Fruit fly (Drosophila melanogaster) whole organism, prepupa: ENCODE results near the gene CG9547.

Source experiments
- Blimp-1 ChIP-seq: fragments of 200-800 bp; sonication (Bioruptor generic); optimal IDR thresholded peaks from 3 replicates; lab custom pipeline; 2017; ENCODE audit warnings: missing biosample characterization, missing genetic modification characterization, mild to moderate bottlenecking, moderate library complexity, missing genetic modification reagents
- CG10631 ChIP-seq: fragments of 200-800 bp; sonication (Bioruptor generic); optimal IDR thresholded peaks from 2 replicates; lab custom pipeline; 2016; ENCODE audit warnings: missing biosample characterization, missing genetic modification characterization
- CG11294 ChIP-seq: fragments of 200-800 bp; sonication (Bioruptor generic); IDR thresholded peaks from 2 replicates; pipeline ENCODE4 v1.3.6; 2022; ENCODE audit warnings: missing biosample characterization, missing genetic modification characterization
- CG1621 ChIP-seq: fragments of 200-800 bp; sonication (Bioruptor generic); optimal IDR thresholded peaks from 3 replicates; lab custom pipeline; 2018; ENCODE audit warnings: missing biosample characterization, mild to moderate bottlenecking, missing genetic modification characterization
- CG3032 ChIP-seq: fragments of 200-800 bp; optimal IDR thresholded peaks from 2 replicates; lab custom pipeline; 2019; ENCODE audit warnings: missing biosample characterization, mild to moderate bottlenecking, missing genetic modification characterization, moderate library complexity
- CG31627 ChIP-seq: fragments of 200-800 bp; sonication (Bioruptor generic); optimal IDR thresholded peaks from 3 replicates; lab custom pipeline; 2016; ENCODE audit warnings: missing biosample characterization, missing genetic modification characterization
- CG32006 ChIP-seq: fragments of 200-800 bp; sonication (Bioruptor generic); optimal IDR thresholded peaks from 3 replicates; lab custom pipeline; 2017; ENCODE audit warnings: missing biosample characterization, mild to moderate bottlenecking, missing genetic modification characterization
- CG34406 ChIP-seq: fragments of 200-800 bp; sonication (Bioruptor generic); optimal IDR thresholded peaks from 3 replicates; lab custom pipeline; 2016; ENCODE audit warnings: missing biosample characterization, missing genetic modification characterization
- CG4318 ChIP-seq: fragments of 200-800 bp; sonication (Bioruptor generic); optimal IDR thresholded peaks from 3 replicates; lab custom pipeline; 2017; ENCODE audit warnings: missing biosample characterization, mild to moderate bottlenecking, missing genetic modification characterization
- CG6163 ChIP-seq: fragments of 200-800 bp; sonication (Bioruptor generic); IDR thresholded peaks from 3 replicates; pipeline ENCODE4 v1.3.6; 2022; ENCODE audit warnings: missing biosample characterization, missing genetic modification characterization
- CG6276 ChIP-seq: fragments of 200-800 bp; sonication (Bioruptor generic); optimal IDR thresholded peaks from 2 replicates; lab custom pipeline; 2017; ENCODE audit warnings: missing biosample characterization, mild to moderate bottlenecking, missing genetic modification characterization
- CG6792 ChIP-seq: fragments of 200-800 bp; sonication (Bioruptor generic); optimal IDR thresholded peaks from 3 replicates; lab custom pipeline; 2016; ENCODE audit warnings: missing biosample characterization, missing genetic modification characterization
- CG6808 ChIP-seq: fragments of 200-800 bp; sonication (Bioruptor generic); optimal IDR thresholded peaks from 3 replicates; lab custom pipeline; 2017; ENCODE audit warnings: missing biosample characterization, missing genetic modification characterization, mild to moderate bottlenecking, moderate library complexity, missing genetic modification reagents
- CG6854 ChIP-seq: fragments of 200-800 bp; sonication (Bioruptor generic); optimal IDR thresholded peaks from 2 replicates; lab custom pipeline; 2017; ENCODE audit warnings: missing biosample characterization, mild to moderate bottlenecking, missing genetic modification characterization
- CG8119 ChIP-seq: fragments of 200-800 bp; sonication (Bioruptor generic); IDR thresholded peaks from 3 replicates; pipeline ENCODE4 v1.3.6; 2022; ENCODE audit warnings: missing biosample characterization, missing genetic modification characterization
- CG8319 ChIP-seq: fragments of 200-800 bp; sonication (Bioruptor generic); optimal IDR thresholded peaks from 3 replicates; lab custom pipeline; 2016; ENCODE audit warnings: missing biosample characterization, missing genetic modification characterization
- CG8632 ChIP-seq: fragments of 200-800 bp; sonication (Bioruptor generic); optimal IDR thresholded peaks from 3 replicates; lab custom pipeline; 2016; ENCODE audit warnings: missing biosample characterization, missing genetic modification characterization
- CG9139 ChIP-seq: fragments of 200-800 bp; sonication (Bioruptor generic); optimal IDR thresholded peaks from 3 replicates; lab custom pipeline; 2017; ENCODE audit warnings: missing biosample characterization, mild to moderate bottlenecking, missing genetic modification characterization
- Eip75B ChIP-seq: fragments of 200-800 bp; sonication (Bioruptor generic); optimal IDR thresholded peaks from 3 replicates; lab custom pipeline; 2016; ENCODE audit warnings: missing biosample characterization, missing genetic modification characterization
- Eip78C ChIP-seq: fragments of 200-800 bp; sonication (Bioruptor generic); peaks from one replicate; lab custom pipeline; 2016; ENCODE audit warnings: missing biosample characterization, missing genetic modification characterization
- Eip93F ChIP-seq: fragments of 200-800 bp; sonication (Bioruptor generic); optimal IDR thresholded peaks from 2 replicates; lab custom pipeline; 2016; ENCODE audit warnings: missing biosample characterization, mild to moderate bottlenecking, missing genetic modification characterization
- Ets96B ChIP-seq: fragments of 200-800 bp; optimal IDR thresholded peaks from 2 replicates; lab custom pipeline; 2019; ENCODE audit warnings: missing biosample characterization, mild to moderate bottlenecking, missing genetic modification characterization, moderate library complexity
- Gug ChIP-seq: fragments of 200-800 bp; sonication (Bioruptor generic); IDR thresholded peaks from 2 replicates; pipeline ENCODE4 v1.3.6; 2022; ENCODE audit warnings: missing biosample characterization, missing genetic modification characterization
- Hr38 ChIP-seq: sonication (Bioruptor generic); optimal IDR thresholded peaks from 2 replicates; lab custom pipeline; 2016; ENCODE audit warnings: missing biosample characterization, missing genetic modification characterization
- Hr39 ChIP-seq: fragments of 200-800 bp; sonication (Bioruptor generic); optimal IDR thresholded peaks from 2 replicates; lab custom pipeline; 2016; ENCODE audit warnings: missing biosample characterization, missing genetic modification characterization
- Lpt ChIP-seq: fragments of 200-800 bp; sonication (Bioruptor generic); optimal IDR thresholded peaks from 3 replicates; lab custom pipeline; 2016; ENCODE audit warnings: missing biosample characterization, missing genetic modification characterization
- Met ChIP-seq: fragments of 200-800 bp; sonication (Bioruptor generic); optimal IDR thresholded peaks from 3 replicates; lab custom pipeline; 2016; ENCODE audit warnings: missing biosample characterization, missing genetic modification characterization
- OdsH ChIP-seq: fragments of 200-800 bp; sonication (Bioruptor generic); optimal IDR thresholded peaks from 3 replicates; lab custom pipeline; 2016; ENCODE audit warnings: missing biosample characterization, missing genetic modification characterization
- Smox ChIP-seq: fragments of 200-800 bp; sonication (Bioruptor generic); optimal IDR thresholded peaks from 3 replicates; lab custom pipeline; 2016; ENCODE audit warnings: missing biosample characterization, missing genetic modification characterization
- Sox102F ChIP-seq: fragments of 200-800 bp; sonication (Bioruptor generic); optimal IDR thresholded peaks from 2 replicates; lab custom pipeline; 2016; ENCODE audit warnings: missing biosample characterization, mild to moderate bottlenecking, missing genetic modification characterization
- Sox14 ChIP-seq: fragments of 200-800 bp; sonication (Bioruptor generic); optimal IDR thresholded peaks from 3 replicates; lab custom pipeline; 2016; ENCODE audit warnings: missing biosample characterization, missing genetic modification characterization
- achi ChIP-seq: fragments of 200-800 bp; sonication (Bioruptor generic); optimal IDR thresholded peaks from 3 replicates; lab custom pipeline; 2016; ENCODE audit warnings: missing biosample characterization, missing genetic modification characterization
- acj6 ChIP-seq: fragments of 200-800 bp; sonication (Bioruptor generic); optimal IDR thresholded peaks from 3 replicates; lab custom pipeline; 2016; ENCODE audit warnings: missing biosample characterization, missing genetic modification characterization
- cyc ChIP-seq: fragments of 200-800 bp; sonication (Bioruptor generic); optimal IDR thresholded peaks from 3 replicates; lab custom pipeline; 2016; ENCODE audit warnings: missing biosample characterization, missing genetic modification characterization
- dac ChIP-seq: fragments of 200-800 bp; sonication (Bioruptor generic); optimal IDR thresholded peaks from 2 replicates; lab custom pipeline; 2017; ENCODE audit warnings: missing biosample characterization, mild to moderate bottlenecking, missing genetic modification characterization
- dsx ChIP-seq: fragments of 200-800 bp; optimal IDR thresholded peaks from 3 replicates; lab custom pipeline; 2019; ENCODE audit warnings: missing biosample characterization, mild to moderate bottlenecking, missing genetic modification characterization, moderate library complexity; ENCODE audit not compliant: poor library complexity, severe bottlenecking
- eg ChIP-seq: fragments of 200-800 bp; sonication (Bioruptor generic); IDR thresholded peaks from 3 replicates; pipeline ENCODE4 v1.3.6; 2022; ENCODE audit warnings: missing biosample characterization, missing genetic modification characterization
- esn ChIP-seq: fragments of 200-800 bp; sonication (Bioruptor generic); optimal IDR thresholded peaks from 2 replicates; lab custom pipeline; 2016; ENCODE audit warnings: missing biosample characterization, mild to moderate bottlenecking, missing genetic modification characterization, moderate library complexity
- fd59A ChIP-seq: fragments of 200-800 bp; sonication (Bioruptor generic); optimal IDR thresholded peaks from 2 replicates; lab custom pipeline; 2017; ENCODE audit warnings: missing biosample characterization, mild to moderate bottlenecking, missing genetic modification characterization, missing genetic modification reagents
- fd85E ChIP-seq: fragments of 200-800 bp; sonication (Bioruptor generic); optimal IDR thresholded peaks from 3 replicates; lab custom pipeline; 2016; ENCODE audit warnings: missing biosample characterization, missing genetic modification characterization
- fkh ChIP-seq: fragments of 200-800 bp; sonication (Bioruptor generic); optimal IDR thresholded peaks from 3 replicates; lab custom pipeline; 2017; ENCODE audit warnings: missing biosample characterization, mild to moderate bottlenecking, missing genetic modification characterization, moderate library complexity
- lz ChIP-seq: fragments of 200-800 bp; sonication (Bioruptor generic); optimal IDR thresholded peaks from 3 replicates; lab custom pipeline; 2016; ENCODE audit warnings: missing biosample characterization, missing genetic modification characterization
- pdm3 ChIP-seq: fragments of 200-800 bp; sonication (Bioruptor generic); optimal IDR thresholded peaks from 3 replicates; lab custom pipeline; 2016; ENCODE audit warnings: missing biosample characterization, missing genetic modification characterization
- spab ChIP-seq: fragments of 200-800 bp; sonication (Bioruptor generic); optimal IDR thresholded peaks from 2 replicates; lab custom pipeline; 2017; ENCODE audit warnings: missing biosample characterization, mild to moderate bottlenecking, missing genetic modification characterization, missing genetic modification reagents
- svp ChIP-seq: fragments of 200-800 bp; sonication (Bioruptor generic); peaks from one replicate; lab custom pipeline; 2016; ENCODE audit warnings: missing biosample characterization, missing genetic modification characterization
- topi ChIP-seq: fragments of 200-800 bp; sonication (Bioruptor generic); optimal IDR thresholded peaks from 3 replicates; lab custom pipeline; 2016; ENCODE audit warnings: missing biosample characterization, missing genetic modification characterization
- vri ChIP-seq: fragments of 200-800 bp; sonication (Bioruptor generic); optimal IDR thresholded peaks from 3 replicates; lab custom pipeline; 2016; ENCODE audit warnings: missing biosample characterization, mild to moderate bottlenecking, missing genetic modification characterization

CG9547 gene

dm6 chr2L:6490783-6491249 lies 3.5 kb downstream of the CG9547 start, which contains the start of the genes Phf5a and CG31638 (continued):
- TF ChIP-seq CG6276 (no peak), Sox102F (GFP tag; lab: Kevin White, UChicago) (no peak), vri (GFP tag; lab: Kevin White, UChicago) (no peak), lz (peak; percentile 92), dsx (peak; percentile 44), CG4318 (GFP tag; lab: Kevin White, UChicago) (no peak), Gug (GFP tag; lab: Robert Waterston, UW) (peak; percentile 96), Hr39 (GFP tag; lab: Kevin White, UChicago) (no peak), Hr38 (GFP tag; lab: Kevin White, UChicago) (peak; percentile 32), CG6163 (GFP tag; lab: Robert Waterston, UW) (no peak), dac (GFP tag; lab: Kevin White, UChicago) (peak; percentile 90), CG34406 (peak; percentile 79), eg (GFP tag; lab: Robert Waterston, UW) (peak; percentile 97), Sox14 (GFP tag; lab: Kevin White, UChicago) (no peak), pdm3 (GFP tag; lab: Kevin White, UChicago) (peak; percentile 91), CG8632 (GFP tag; lab: Kevin White, UChicago) (peak; percentile 68), Eip93F (GFP tag; lab: Kevin White, UChicago) (no peak), CG3032 (peak; percentile 95), fkh (GFP tag; lab: Kevin White, UChicago) (peak; percentile 58), svp (GFP tag; lab: Kevin White, UChicago) (no peak), Lpt (GFP tag; lab: Kevin White, UChicago) (peak; percentile 72), Blimp-1 (GFP tag; lab: Kevin White, UChicago) (peak; percentile 98), topi (peak; percentile 16), Ets96B (tag; lab: Kevin White, UChicago) (peak; percentile 42)
- TF ChIP-seq, all 60 proteins: peak for 38

DNA sequence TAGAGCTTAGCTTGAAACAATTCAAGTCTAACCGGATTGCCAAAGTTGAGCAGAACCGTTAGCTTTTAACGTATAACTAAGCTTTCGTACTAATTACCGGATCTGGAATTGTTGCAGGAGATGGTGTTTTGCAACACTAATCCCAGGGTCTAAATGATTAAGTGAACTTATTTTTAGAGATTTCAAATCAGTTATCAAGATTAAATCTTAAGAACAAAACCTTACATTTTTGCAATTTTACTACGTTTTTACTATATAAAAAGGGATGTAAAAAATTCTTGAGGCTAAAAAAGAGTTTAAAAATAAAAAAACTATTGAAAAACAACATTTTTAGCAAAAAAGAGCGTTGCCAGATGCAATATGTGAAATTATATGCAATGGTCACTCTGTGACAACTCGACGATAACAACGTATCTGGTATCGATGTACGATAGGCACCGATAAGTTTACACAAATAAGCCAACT lies 5.6 kb downstream of the CG9547 start, which contains the start of the genes KFase and epsilonCOP:
TSS of gene KFase (minus strand) at position 81 of the 465 bp plus-strand sequence.
TSS of gene epsilonCOP (plus strand) at position 415 of the 465 bp plus-strand sequence.
- TF ChIP-seq fkh (GFP tag; lab: Kevin White, UChicago) (peak; percentile 69), fd85E (GFP tag; lab: Kevin White, UChicago) (no peak), fd59A (GFP tag; lab: Kevin White, UChicago) (no peak), Eip78C (GFP tag; lab: Kevin White, UChicago) (peak; percentile 84), CG32006 (GFP tag; lab: Kevin White, UChicago) (peak; percentile 19), CG31627 (GFP tag; lab: Kevin White, UChicago) (peak; percentile 50), achi (peak; percentile 36), CG3032 (peak; percentile 22), dac (GFP tag; lab: Kevin White, UChicago) (no peak), CG8319 (GFP tag; lab: Kevin White, UChicago) (no peak), OdsH (GFP tag; lab: Kevin White, UChicago) (peak; percentile 59), CG6808 (no peak), spab (no peak), pdm3 (GFP tag; lab: Kevin White, UChicago) (peak; percentile 57), CG6854 (GFP tag; lab: Kevin White, UChicago) (no peak), CG34406 (peak; percentile 41), CG11294 (GFP tag; lab: Robert Waterston, UW) (no peak), svp (GFP tag; lab: Kevin White, UChicago) (no peak), eg (GFP tag; lab: Robert Waterston, UW) (no peak), CG1621 (peak; percentile 31), CG8632 (GFP tag; lab: Kevin White, UChicago) (peak; percentile 2), Gug (GFP tag; lab: Robert Waterston, UW) (no peak), CG10631 (GFP tag; lab: Kevin White, UChicago) (peak; percentile 45), acj6 (no peak), Hr39 (GFP tag; lab: Kevin White, UChicago) (peak; percentile 57), Met (GFP tag; lab: Kevin White, UChicago) (no peak), vri (GFP tag; lab: Kevin White, UChicago) (no peak), CG8119 (GFP tag; lab: Robert Waterston, UW) (no peak), CG6792 (peak; percentile 22), Eip75B (GFP tag; lab: Kevin White, UChicago) (no peak), topi (peak; percentile 45), Sox102F (GFP tag; lab: Kevin White, UChicago) (no peak), esn (peak; percentile 63), Lpt (GFP tag; lab: Kevin White, UChicago) (no peak), Ets96B (tag; lab: Kevin White, UChicago) (no peak), CG9139 (no peak), Smox (GFP tag; lab: Kevin White, UChicago) (no peak), Blimp-1 (GFP tag; lab: Kevin White, UChicago) (no peak), dsx (peak; percentile 22), cyc (GFP tag; lab: Kevin White, UChicago) (peak; percentile 64), CG4318 (GFP tag; lab: Kevin White, UChicago) (no peak)
